Worm (Caenorhabditis elegans) whole organism, young adult: ENCODE results near the gene ttr-31.

Experiments used
- D2030.7 ChIP-seq: fragments of 200-800 bp; sonication (Bioruptor generic); IDR thresholded peaks from 2 replicates; pipeline ENCODE4 v1.3.6; 2022; ENCODE audit warnings: missing genetic modification reagents, missing genetic modification characterization, missing compliant biosample characterization
- F33H1.4 ChIP-seq: fragments of 200-800 bp; sonication (Bioruptor generic); IDR thresholded peaks from 2 replicates; pipeline ENCODE4 v1.3.6; 2022; ENCODE audit warnings: missing genetic modification reagents, missing genetic modification characterization, missing compliant biosample characterization
- ceh-58 ChIP-seq: fragments of 200-800 bp; sonication (Bioruptor generic); IDR thresholded peaks from 2 replicates; pipeline ENCODE4 v1.3.6; 2022; ENCODE audit warnings: missing genetic modification characterization, missing compliant biosample characterization
- chd-7 ChIP-seq: sonication (generic microtip); optimal IDR thresholded peaks from 2 replicates; lab custom pipeline; 2016; ENCODE audit warnings: mild to moderate bottlenecking, missing genetic modification characterization, moderate library complexity, missing compliant biosample characterization
- him-1 ChIP-seq: sonication (generic microtip); optimal IDR thresholded peaks from 2 replicates; lab custom pipeline; 2016; ENCODE audit warnings: missing genotype, missing genetic modification reagents, missing genetic modification characterization, missing compliant biosample characterization
- lin-35 ChIP-seq, 3 experiments: fragments of 150-350 bp in 2 of 3; sonication (generic microtip) in 1 of 3; optimal IDR thresholded peaks; 2 replicates each; lab custom pipeline; 2014 to 2018; ENCODE audit warnings: missing biosample characterization in 3 of 3, missing genetic modification characterization in 3 of 3, missing genetic modification reagents in 3 of 3
- lir-1 ChIP-seq: fragments of 200-800 bp; sonication (Bioruptor generic); conservative IDR thresholded peaks from 2 replicates; pipeline ENCODE4 v1.3.6; 2022; ENCODE audit warnings: missing genetic modification reagents, missing genetic modification characterization, missing compliant biosample characterization
- sptf-2 ChIP-seq: fragments of 200-800 bp; sonication (Bioruptor generic); optimal IDR thresholded peaks from 2 replicates; lab custom pipeline; 2018; ENCODE audit warnings: mild to moderate bottlenecking, missing genetic modification characterization, missing compliant biosample characterization
- unc-62 ChIP-seq: fragments of 150-350 bp; optimal IDR thresholded peaks from 2 replicates; lab custom pipeline; 2014; ENCODE audit warnings: missing biosample characterization, missing genetic modification reagents, missing genetic modification characterization

DNA sequence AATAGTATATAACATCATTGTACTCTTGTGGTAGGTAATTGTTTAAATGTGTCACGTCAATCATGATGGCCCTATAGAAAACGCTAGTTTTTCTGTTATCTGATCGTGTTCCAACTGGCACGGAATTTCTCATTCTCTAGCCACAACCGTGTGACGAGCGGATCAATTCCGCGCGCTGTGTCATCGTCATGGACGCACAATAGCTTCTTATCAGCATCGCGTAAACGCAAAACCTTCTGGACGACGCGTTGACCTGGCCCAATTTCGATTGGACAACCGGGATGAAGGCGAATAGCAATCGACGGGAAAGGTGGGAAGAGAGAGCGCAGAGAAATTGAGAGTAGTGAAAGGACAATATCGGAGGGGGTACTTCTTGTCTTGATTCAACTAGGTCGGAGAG is 48.2 kb upstream of the ttr-31 start, which contains the start of gene lpr-3:
- TF ChIP-seq F33H1.4 (GFP tag; lab: Robert Waterston, UW) (no peak), chd-7 (tag; lab: Kevin White, UChicago) (no peak), unc-62 (GFP tag; lab: Kevin White, UChicago) (no peak), him-1 (tag; lab: Kevin White, UChicago) (no peak), lin-35 (GFP tag; optimal IDR thresholded peaks at IDR 0.05; lab: Kevin White, UChicago) (no peak), ceh-58 (GFP tag; lab: Robert Waterston, UW) (no peak), sptf-2 (GFP tag; lab: Kevin White, UChicago) (no peak), lir-1 (GFP tag; lab: Robert Waterston, UW) (no peak), D2030.7 (GFP tag; lab: Robert Waterston, UW) (no peak)
